Fruit fly (Drosophila melanogaster) Kc167 (cell line): Measurements from ENCODE around the gene upSET.

Source experiments
- Myc ChIP-seq: fragments of >200 bp; optimal IDR thresholded peaks from 2 replicates; lab custom pipeline; 2017; ENCODE audit warnings: missing external identifiers
- h ChIP-seq: fragments of >200 bp; optimal IDR thresholded peaks from 3 replicates; lab custom pipeline; 2018; ENCODE audit warnings: missing external identifiers
- psq ChIP-seq: fragments of >200 bp; optimal IDR thresholded peaks from 2 replicates; lab custom pipeline; 2017; ENCODE audit warnings: missing external identifiers

DNA sequence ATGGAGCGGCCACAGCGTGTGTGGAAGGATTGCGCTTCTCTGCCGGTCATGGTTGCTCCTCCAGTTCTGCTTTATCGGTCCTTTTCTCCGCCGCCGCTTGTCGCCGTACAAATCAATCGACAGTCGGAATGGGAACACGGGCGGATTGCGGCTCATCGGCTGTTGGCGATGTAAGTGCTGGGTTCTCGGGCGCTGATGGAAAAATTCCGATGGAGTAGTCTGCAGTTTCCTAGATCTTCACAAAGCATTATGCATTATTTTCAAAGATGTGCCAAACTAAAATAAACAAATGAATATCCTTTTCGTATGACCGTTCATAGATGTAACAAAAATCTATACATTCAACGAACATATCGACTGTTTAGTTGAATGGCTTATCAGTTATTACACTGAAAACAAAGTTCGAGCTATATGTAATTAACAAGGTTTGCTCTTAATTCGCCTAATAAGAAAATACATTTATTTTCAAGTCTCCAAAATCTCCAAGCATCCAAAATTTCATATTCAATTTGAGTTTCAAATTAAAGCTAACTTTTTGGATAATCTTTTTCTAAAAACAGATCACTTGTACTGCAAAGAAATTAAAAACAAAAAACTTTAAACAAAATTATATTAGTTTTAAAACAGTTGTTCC is 47.8 kb downstream of the upSET start, which contains the start of gene Neurl4:
- no peak for TF ChIP-seq h
- no peak for TF ChIP-seq Myc (lab: Kevin White, UChicago)
- no peak for TF ChIP-seq psq (lab: Kevin White, UChicago)
